Worm (Caenorhabditis elegans): ENCODE data around the gene W09D6.5.

DNA sequence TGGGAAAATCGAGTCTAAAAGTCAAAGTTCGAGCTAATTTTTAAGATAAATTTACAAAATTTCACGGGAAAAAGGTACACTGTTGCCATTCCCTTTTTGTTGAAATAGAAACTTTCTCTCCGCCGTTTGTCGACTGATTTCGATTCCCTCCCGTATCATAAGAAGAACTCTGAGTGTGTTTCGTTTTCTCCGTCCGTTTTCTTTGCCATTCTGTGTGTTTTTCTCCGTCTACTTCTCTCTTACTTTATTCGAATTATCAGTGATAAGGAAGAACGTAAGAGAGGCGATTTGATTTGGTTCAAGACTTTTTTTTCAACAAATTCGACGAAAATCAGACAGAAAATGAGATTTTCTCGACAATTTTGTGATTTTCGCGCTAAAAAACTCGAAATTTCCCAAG, 41.7 kb upstream of the W09D6.5 start:
- TF ChIP-seq nhr-237 (tag; optimal IDR thresholded peaks at IDR 0.05) (no peak), mep-1 (tag; optimal IDR thresholded peaks at IDR 0.05) (no peak), nhr-2 (tag; optimal IDR thresholded peaks at IDR 0.05) (no peak), flh-1 (GFP tag; optimal IDR thresholded peaks at IDR 0.05) (no peak), unc-39 (tag; optimal IDR thresholded peaks at IDR 0.05) (no peak), lsy-2 (tag; optimal IDR thresholded peaks at IDR 0.05) (no peak), cnd-1 (tag; optimal IDR thresholded peaks at IDR 0.05) (no peak), unc-62 (GFP tag; optimal IDR thresholded peaks at IDR 0.05) (no peak), sptf-1 (tag; optimal IDR thresholded peaks at IDR 0.05) (no peak), ces-1 (GFP tag; optimal IDR thresholded peaks at IDR 0.05) (no peak), snpc-4 (tag; optimal IDR thresholded peaks at IDR 0.05) (no peak), elt-1 (tag; optimal IDR thresholded peaks at IDR 0.05; ENCODE audit: borderline replicate concordance, insufficient read depth) (no peak)
